Worm (Caenorhabditis elegans): ENCODE results near the gene tab-1.

- TF ChIP-seq ztf-23 (GFP tag; IDR thresholded peaks at IDR 0.05) (no peak), T22C8.4 (GFP tag; IDR thresholded peaks at IDR 0.05) (no peak), cog-1 (tag; optimal IDR thresholded peaks at IDR 0.05) (no peak), flt-1 (GFP tag; IDR thresholded peaks at IDR 0.05) (no peak), tab-1 (GFP tag; IDR thresholded peaks at IDR 0.05) (no peak), ztf-29 (GFP tag; IDR thresholded peaks at IDR 0.05) (no peak)
Measured at ce11 chrII:6822347-6822746, 19.2 kb downstream of the tab-1 start.

All from whole organism, midembryonic.